Worm (Caenorhabditis elegans) whole organism, midembryonic: Measurements from ENCODE around the gene C35B1.3.
"Not testable (repeated sequence)": the region's sequence is repeated elsewhere in the genome, so short reads cannot be mapped to it uniquely, and the experiment has no call there.

Source experiments
- T22C8.4 ChIP-seq: fragments of 200-800 bp; sonication (Bioruptor generic); IDR thresholded peaks from 2 replicates; pipeline ENCODE4 v1.3.6; 2022; ENCODE audit warnings: missing genetic modification characterization, missing compliant biosample characterization
- cog-1 ChIP-seq: sonication (generic microtip); optimal IDR thresholded peaks from 2 replicates; lab custom pipeline; 2016; ENCODE audit warnings: missing genetic modification characterization, missing compliant biosample characterization
- flt-1 ChIP-seq: fragments of 200-800 bp; sonication (Bioruptor generic); IDR thresholded peaks from 2 replicates; pipeline ENCODE4 v1.3.6; 2022; ENCODE audit warnings: missing genetic modification characterization, missing compliant biosample characterization
- klf-2 ChIP-seq: fragments of 200-800 bp; sonication (Bioruptor generic); conservative IDR thresholded peaks from 2 replicates; pipeline ENCODE4 v1.3.6; 2022; ENCODE audit warnings: missing genetic modification reagents, missing genetic modification characterization, missing compliant biosample characterization
- med-1 ChIP-seq: sonication (generic microtip); optimal IDR thresholded peaks from 2 replicates; lab custom pipeline; 2017; ENCODE audit warnings: missing genetic modification characterization, mild to moderate bottlenecking, missing compliant biosample characterization, antibody characterized with exemption, missing genetic modification reagents; ENCODE audit not compliant: insufficient read depth
- ref-1 ChIP-seq: fragments of 200-800 bp; sonication (Bioruptor generic); conservative IDR thresholded peaks from 2 replicates; pipeline ENCODE4 v1.3.6; 2022; ENCODE audit warnings: missing genetic modification reagents, missing genetic modification characterization, missing compliant biosample characterization
- tab-1 ChIP-seq: fragments of 200-800 bp; sonication (Bioruptor generic); IDR thresholded peaks from 2 replicates; pipeline ENCODE4 v1.3.6; 2022; ENCODE audit warnings: missing genetic modification characterization, missing compliant biosample characterization
- ztf-23 ChIP-seq: fragments of 200-800 bp; sonication (Bioruptor generic); IDR thresholded peaks from 2 replicates; pipeline ENCODE4 v1.3.6; 2022; ENCODE audit warnings: missing genetic modification reagents, missing genetic modification characterization, missing compliant biosample characterization
- ztf-29 ChIP-seq: fragments of 200-800 bp; sonication (Bioruptor generic); IDR thresholded peaks from 2 replicates; pipeline ENCODE4 v1.3.6; 2022; ENCODE audit warnings: missing genetic modification reagents, missing genetic modification characterization, missing compliant biosample characterization

Gene C35B1.3

ce11 chrIV:4121055-4121454 lies 40.1 kb downstream of the C35B1.3 start:
- no peak for TF ChIP-seq klf-2 (GFP tag; lab: Robert Waterston, UW)
- no peak for TF ChIP-seq ztf-23 (GFP tag; lab: Robert Waterston, UW)
- TF ChIP-seq ztf-29 (GFP tag; lab: Robert Waterston, UW), result no peak
- no peak for TF ChIP-seq ref-1
- no peak for TF ChIP-seq cog-1 (tag; lab: Kevin White, UChicago)
- TF ChIP-seq tab-1, result no peak
- TF ChIP-seq T22C8.4 (GFP tag; lab: Robert Waterston, UW), result no peak
- TF ChIP-seq med-1 (GFP tag; lab: Kevin White, UChicago), result no peak
- no peak for TF ChIP-seq flt-1 (GFP tag; lab: Robert Waterston, UW)

ce11 chrIV:4123083-4123482 lies 42.1 kb downstream of the C35B1.3 start, which contains the start of gene mul-1:
Gene mul-1, minus strand, starts transcription at chrIV:4123166.
- TF ChIP-seq klf-2 (GFP tag; lab: Robert Waterston, UW) (no peak), ztf-23 (GFP tag; lab: Robert Waterston, UW) (no peak), ref-1 (no peak), cog-1 (tag; lab: Kevin White, UChicago) (no peak), tab-1 (no peak), ztf-29 (GFP tag; lab: Robert Waterston, UW) (no peak)

- TF ChIP-seq ztf-23 (GFP tag; lab: Robert Waterston, UW); tab-1; T22C8.4 (GFP tag; lab: Robert Waterston, UW): not testable (repeated sequence)
Observed at ce11 chrIV:4125657-4126056, 44.7 kb downstream of the C35B1.3 start, which contains the start of gene F49F1.7. Gene F49F1.7, minus strand, starts transcription at chrIV:4125757.
